Fruit fly (Drosophila melanogaster) ovary, adult (tissue): ENCODE measurements around the gene aqz.
A peak's percentile ranks its signal among the peaks of the same experiment; 100 is the strongest.

Experiments used
- CG17801 ChIP-seq: fragments of 200-800 bp; optimal IDR thresholded peaks from 2 replicates; lab custom pipeline; 2019; ENCODE audit warnings: missing biosample characterization, mild to moderate bottlenecking, missing genetic modification characterization, moderate library complexity; ENCODE audit not compliant: partially characterized antibody

aqz gene

dm6 chr3R:8820428-8820912 lies at the start of gene aqz:
aqz (minus strand) TSS chr3R:8820682.
- peak; percentile 67 for TF ChIP-seq CG17801 (GFP tag; lab: Kevin White, UChicago)

- TF ChIP-seq CG17801 (GFP tag; lab: Kevin White, UChicago), result no peak
These were observed 47.0 kb upstream of the aqz start for dm6 chr3R:8867325-8868104.

- no peak for TF ChIP-seq CG17801 (GFP tag; lab: Kevin White, UChicago)
These were observed 44.5 kb upstream of the aqz start for dm6 chr3R:8865031-8865430.

- peak; percentile 29 for TF ChIP-seq CG17801 (GFP tag; lab: Kevin White, UChicago)
These were observed 42.8 kb upstream of the aqz start for dm6 chr3R:8863094-8863865.

dm6 chr3R:8862662-8863082 lies 42.2 kb upstream of the aqz start:
- TF ChIP-seq CG17801 (GFP tag; lab: Kevin White, UChicago), result no peak

- no peak for TF ChIP-seq CG17801 (GFP tag; lab: Kevin White, UChicago)
These were observed 41.7 kb upstream of the aqz start for dm6 chr3R:8862208-8862607.

dm6 chr3R:8861671-8862070 lies 41.2 kb upstream of the aqz start:
- no peak for TF ChIP-seq CG17801 (GFP tag; lab: Kevin White, UChicago)

dm6 chr3R:8860126-8861059 lies 39.9 kb upstream of the aqz start:
- TF ChIP-seq CG17801 (GFP tag; lab: Kevin White, UChicago), result no peak

dm6 chr3R:8859264-8859663 lies 38.8 kb upstream of the aqz start:
- TF ChIP-seq CG17801 (GFP tag; lab: Kevin White, UChicago), result no peak

dm6 chr3R:8857496-8858255 lies 37.2 kb upstream of the aqz start:
- no peak for TF ChIP-seq CG17801 (GFP tag; lab: Kevin White, UChicago)

- TF ChIP-seq CG17801 (GFP tag; lab: Kevin White, UChicago), result no peak
These were observed 35.8 kb upstream of the aqz start for dm6 chr3R:8856242-8856641.

dm6 chr3R:8854619-8855206 lies 34.2 kb upstream of the aqz start:
- TF ChIP-seq CG17801 (GFP tag; lab: Kevin White, UChicago), result no peak

- no peak for TF ChIP-seq CG17801 (GFP tag; lab: Kevin White, UChicago)
These were observed 33.2 kb upstream of the aqz start for dm6 chr3R:8853706-8854105.

- TF ChIP-seq CG17801 (GFP tag; lab: Kevin White, UChicago), result no peak
These were observed 32.7 kb upstream of the aqz start for dm6 chr3R:8853197-8853596.
